Fruit fly (Drosophila melanogaster) Kc167 (cell line): Measurements from ENCODE around the gene Arpc1.

Experiments
- Myc ChIP-seq: fragments of >200 bp; optimal IDR thresholded peaks from 2 replicates; lab custom pipeline; 2017; ENCODE audit warnings: missing external identifiers
- Sin3A ChIP-seq: fragments of >200 bp; optimal IDR thresholded peaks from 2 replicates; lab custom pipeline; 2018; ENCODE audit warnings: missing external identifiers
- h ChIP-seq: fragments of >200 bp; optimal IDR thresholded peaks from 3 replicates; lab custom pipeline; 2018; ENCODE audit warnings: missing external identifiers
- insv ChIP-seq: fragments of >200 bp; optimal IDR thresholded peaks from 3 replicates; lab custom pipeline; 2018; ENCODE audit warnings: missing external identifiers
- psq ChIP-seq: fragments of >200 bp; optimal IDR thresholded peaks from 2 replicates; lab custom pipeline; 2017; ENCODE audit warnings: missing external identifiers
- ttk ChIP-seq: sonication (Bioruptor generic); optimal IDR thresholded peaks from 2 replicates; lab custom pipeline; 2017; ENCODE audit warnings: missing external identifiers

Arpc1 gene

dm6 chr2L:13843692-13844284 lies 14.2 kb upstream of the Arpc1 start, which contains the start of gene CG33306:
Gene CG33306 (minus strand): TSS chr2L:13843742.
- TF ChIP-seq h (no peak), Sin3A (lab: Kevin White, UChicago) (no peak), Myc (lab: Kevin White, UChicago) (no peak), ttk (lab: Kevin White, UChicago) (no peak), psq (lab: Kevin White, UChicago) (no peak), insv (lab: Kevin White, UChicago) (no peak)

dm6 chr2L:13842572-13842971 lies 13.0 kb upstream of the Arpc1 start:
- TF ChIP-seq insv (lab: Kevin White, UChicago) (no peak), psq (lab: Kevin White, UChicago) (no peak), ttk (lab: Kevin White, UChicago) (no peak), Myc (lab: Kevin White, UChicago) (no peak), Sin3A (lab: Kevin White, UChicago) (no peak), h (no peak)

dm6 chr2L:13842078-13842477 lies 12.5 kb upstream of the Arpc1 start:
- no peak for TF ChIP-seq insv (lab: Kevin White, UChicago)
- TF ChIP-seq psq (lab: Kevin White, UChicago) = no peak
- TF ChIP-seq Sin3A (lab: Kevin White, UChicago) = no peak
- TF ChIP-seq Myc (lab: Kevin White, UChicago) = no peak
- TF ChIP-seq ttk (lab: Kevin White, UChicago) = no peak
- no peak for TF ChIP-seq h

- no peak for TF ChIP-seq Myc (lab: Kevin White, UChicago)
- TF ChIP-seq h = no peak
Observed at dm6 chr2L:13841508-13841907, 12.0 kb upstream of the Arpc1 start, which contains the start of gene CG33307. Gene CG33307 (minus strand): TSS chr2L:13841520.

dm6 chr2L:13839744-13840151 lies 10.2 kb upstream of the Arpc1 start:
- TF ChIP-seq insv (lab: Kevin White, UChicago) (no peak), ttk (lab: Kevin White, UChicago) (no peak), h (no peak), Sin3A (lab: Kevin White, UChicago) (no peak), psq (lab: Kevin White, UChicago) (no peak), Myc (lab: Kevin White, UChicago) (no peak)

- no peak for TF ChIP-seq ttk (lab: Kevin White, UChicago)
Observed at dm6 chr2L:13838647-13839390, 9.3 kb upstream of the Arpc1 start.

dm6 chr2L:13837579-13837978 lies 8.0 kb upstream of the Arpc1 start:
- TF ChIP-seq h (no peak), psq (lab: Kevin White, UChicago) (no peak), Myc (lab: Kevin White, UChicago) (no peak), ttk (lab: Kevin White, UChicago) (no peak), Sin3A (lab: Kevin White, UChicago) (no peak), insv (lab: Kevin White, UChicago) (no peak)

dm6 chr2L:13835959-13836358 lies 6.4 kb upstream of the Arpc1 start:
- TF ChIP-seq Sin3A (lab: Kevin White, UChicago) = no peak
- TF ChIP-seq psq (lab: Kevin White, UChicago) = no peak
- no peak for TF ChIP-seq ttk (lab: Kevin White, UChicago)
- no peak for TF ChIP-seq h
- TF ChIP-seq insv (lab: Kevin White, UChicago) = no peak
- no peak for TF ChIP-seq Myc (lab: Kevin White, UChicago)

dm6 chr2L:13835002-13835910 lies 5.7 kb upstream of the Arpc1 start, which contains the start of the genes mRpS23 and CenG1A:
Gene mRpS23 (minus strand): TSS chr2L:13835072.
Gene CenG1A (plus strand): TSS chr2L:13835564.
- no peak for TF ChIP-seq Myc (lab: Kevin White, UChicago)
- peak; percentile 60 for TF ChIP-seq Sin3A (lab: Kevin White, UChicago)
- no peak for TF ChIP-seq ttk (lab: Kevin White, UChicago)
- no peak for TF ChIP-seq insv (lab: Kevin White, UChicago)
- no peak for TF ChIP-seq h
- TF ChIP-seq psq (lab: Kevin White, UChicago) = no peak

- no peak for TF ChIP-seq ttk (lab: Kevin White, UChicago)
- TF ChIP-seq h = no peak
- TF ChIP-seq Sin3A (lab: Kevin White, UChicago) = no peak
- TF ChIP-seq Myc (lab: Kevin White, UChicago) = no peak
- TF ChIP-seq insv (lab: Kevin White, UChicago) = no peak
- no peak for TF ChIP-seq psq (lab: Kevin White, UChicago)
Observed at dm6 chr2L:13833058-13833457, 3.5 kb upstream of the Arpc1 start, which contains the start of the genes GatC, PolG2 and Polr2C. Gene GatC (minus strand): TSS chr2L:13833105. Gene PolG2 (minus strand): TSS chr2L:13833105. Gene Polr2C (plus strand): TSS chr2L:13833337.

dm6 chr2L:13827557-13827956 lies 2.0 kb downstream of the Arpc1 start, which contains the start of gene PolG1:
Gene PolG1 (minus strand): TSS chr2L:13827772.
- no peak for TF ChIP-seq Sin3A (lab: Kevin White, UChicago)
- no peak for TF ChIP-seq insv (lab: Kevin White, UChicago)
- no peak for TF ChIP-seq Myc (lab: Kevin White, UChicago)
- no peak for TF ChIP-seq psq (lab: Kevin White, UChicago)
- TF ChIP-seq h = no peak
- no peak for TF ChIP-seq ttk (lab: Kevin White, UChicago)
